Fruit fly (Drosophila melanogaster) whole organism, embryonic: Measurements from ENCODE around the gene CG46427.
A peak's percentile ranks its signal among the peaks of the same experiment; 100 is the strongest.

Source experiments
- Antp ChIP-seq: fragments of 200-800 bp; sonication (Bioruptor generic); optimal IDR thresholded peaks from 3 replicates; lab custom pipeline; 2016; ENCODE audit warnings: missing biosample characterization, missing genetic modification characterization
- Bdp1 ChIP-seq: fragments of 200-800 bp; sonication (Bioruptor generic); optimal IDR thresholded peaks from 3 replicates; lab custom pipeline; 2016; ENCODE audit warnings: missing biosample characterization, missing genetic modification characterization
- CG10209 ChIP-seq: fragments of 200-800 bp; sonication (Bioruptor generic); optimal IDR thresholded peaks from 3 replicates; lab custom pipeline; 2017; ENCODE audit warnings: missing biosample characterization, mild to moderate bottlenecking, missing genetic modification characterization, missing genetic modification reagents
- CG12659 ChIP-seq: fragments of 200-800 bp; sonication (Bioruptor generic); optimal IDR thresholded peaks from 3 replicates; lab custom pipeline; 2017; ENCODE audit warnings: mild to moderate bottlenecking, missing biosample characterization, missing genetic modification reagents, missing genetic modification characterization
- CG13624 ChIP-seq: fragments of 200-800 bp; sonication (Bioruptor generic); optimal IDR thresholded peaks from 2 replicates; lab custom pipeline; 2016; ENCODE audit warnings: missing biosample characterization, missing genetic modification characterization
- CG1602 ChIP-seq: fragments of 200-800 bp; sonication (Bioruptor generic); optimal IDR thresholded peaks from 3 replicates; lab custom pipeline; 2016; ENCODE audit warnings: missing biosample characterization, missing genetic modification characterization
- CG17802 ChIP-seq: fragments of 200-800 bp; sonication (Bioruptor generic); optimal IDR thresholded peaks from 2 replicates; lab custom pipeline; 2018; ENCODE audit warnings: missing biosample characterization, mild to moderate bottlenecking, missing genetic modification characterization, moderate library complexity
- CG18011 ChIP-seq: fragments of 200-800 bp; sonication (Bioruptor generic); optimal IDR thresholded peaks from 2 replicates; lab custom pipeline; 2017; ENCODE audit warnings: missing biosample characterization, missing genetic modification characterization, mild to moderate bottlenecking, moderate library complexity, missing genotype
- CG1832 ChIP-seq: fragments of 200-800 bp; sonication (Bioruptor generic); optimal IDR thresholded peaks from 2 replicates; lab custom pipeline; 2017; ENCODE audit warnings: missing biosample characterization, mild to moderate bottlenecking, missing genetic modification characterization, inconsistent platforms
- CG2116 ChIP-seq: fragments of 200-800 bp; sonication (Bioruptor generic); optimal IDR thresholded peaks from 3 replicates; lab custom pipeline; 2018; ENCODE audit warnings: missing biosample characterization, mild to moderate bottlenecking, missing genetic modification characterization
- CG2889 ChIP-seq: fragments of 200-800 bp; sonication (Bioruptor generic); IDR thresholded peaks from 3 replicates; pipeline ENCODE4 v1.3.6; 2022; ENCODE audit warnings: missing biosample characterization, missing genetic modification characterization
- CG33557 ChIP-seq: fragments of 200-800 bp; sonication (Bioruptor generic); optimal IDR thresholded peaks from 2 replicates; lab custom pipeline; 2019; ENCODE audit warnings: missing biosample characterization, mild to moderate bottlenecking, missing genetic modification characterization, moderate library complexity
- CG4282 ChIP-seq: fragments of 200-800 bp; sonication (Bioruptor generic); optimal IDR thresholded peaks from 2 replicates; lab custom pipeline; 2016; ENCODE audit warnings: missing biosample characterization, missing genetic modification characterization
- CG4360 ChIP-seq: fragments of 200-800 bp; sonication (Bioruptor generic); IDR thresholded peaks from 2 replicates; pipeline ENCODE4 v1.3.6; 2022; ENCODE audit warnings: missing biosample characterization, missing genetic modification characterization
- CG4707 ChIP-seq: fragments of 200-800 bp; sonication (Bioruptor generic); optimal IDR thresholded peaks from 2 replicates; lab custom pipeline; 2018; ENCODE audit warnings: missing biosample characterization, mild to moderate bottlenecking, missing genetic modification characterization, moderate library complexity
- CG5953 ChIP-seq: fragments of 200-800 bp; sonication (Bioruptor generic); IDR thresholded peaks from 2 replicates; pipeline ENCODE4 v1.3.6; 2022; ENCODE audit warnings: missing biosample characterization, missing genetic modification characterization
- CG7271 ChIP-seq: fragments of 200-800 bp; sonication (Bioruptor generic); optimal IDR thresholded peaks from 2 replicates; lab custom pipeline; 2018; ENCODE audit warnings: missing biosample characterization, mild to moderate bottlenecking, missing genetic modification characterization, moderate library complexity
- CG7963 ChIP-seq: fragments of 200-800 bp; sonication (Bioruptor generic); IDR thresholded peaks from 3 replicates; pipeline ENCODE4 v1.3.6; 2022; ENCODE audit warnings: missing biosample characterization, missing genetic modification characterization; ENCODE audit not compliant: partially characterized antibody
- CG9876 ChIP-seq: fragments of 200-800 bp; sonication (Bioruptor generic); optimal IDR thresholded peaks from 2 replicates; lab custom pipeline; 2016; ENCODE audit warnings: missing biosample characterization, missing genetic modification characterization
- Dek ChIP-seq: fragments of 200-800 bp; sonication (Bioruptor generic); optimal IDR thresholded peaks from 3 replicates; lab custom pipeline; 2019; ENCODE audit warnings: missing biosample characterization, mild to moderate bottlenecking, missing genetic modification characterization, moderate library complexity
- E2f1 ChIP-seq: fragments of 200-800 bp; sonication (Bioruptor generic); IDR thresholded peaks from 2 replicates; pipeline ENCODE4 v1.3.6; 2022; ENCODE audit warnings: missing biosample characterization, missing genetic modification characterization
- Max ChIP-seq: fragments of 200-800 bp; sonication (Bioruptor generic); optimal IDR thresholded peaks from 2 replicates; lab custom pipeline; 2016; ENCODE audit warnings: missing biosample characterization, mild to moderate bottlenecking, missing genetic modification characterization
- Neu2 ChIP-seq: fragments of 200-800 bp; sonication (Bioruptor generic); optimal IDR thresholded peaks from 3 replicates; lab custom pipeline; 2016; ENCODE audit warnings: missing biosample characterization, missing genetic modification characterization, borderline replicate concordance
- Optix ChIP-seq: fragments of 200-800 bp; sonication (Bioruptor generic); IDR thresholded peaks from 3 replicates; pipeline ENCODE4 v1.3.6; 2022; ENCODE audit warnings: missing biosample characterization, missing genetic modification characterization
- Side ChIP-seq: fragments of 200-800 bp; sonication (Bioruptor generic); optimal IDR thresholded peaks from 2 replicates; lab custom pipeline; 2016; ENCODE audit warnings: missing biosample characterization, missing genetic modification characterization
- Sin3A ChIP-seq: fragments of >200 bp; optimal IDR thresholded peaks from 2 replicates; lab custom pipeline; 2018
- Ssrp ChIP-seq: fragments of 200-800 bp; sonication (Bioruptor generic); optimal IDR thresholded peaks from 2 replicates; lab custom pipeline; 2018; ENCODE audit warnings: missing biosample characterization, mild to moderate bottlenecking, missing genetic modification characterization, moderate library complexity
- amos ChIP-seq: fragments of 200-800 bp; sonication (Bioruptor generic); IDR thresholded peaks from 2 replicates; pipeline ENCODE4 v1.3.6; 2022; ENCODE audit warnings: missing biosample characterization, missing genetic modification characterization; ENCODE audit not compliant: partially characterized antibody
- bab2 ChIP-seq: fragments of 200-800 bp; sonication (Bioruptor generic); optimal IDR thresholded peaks from 2 replicates; lab custom pipeline; 2016; ENCODE audit warnings: missing biosample characterization, missing genetic modification characterization
- cad ChIP-seq: fragments of >200 bp; optimal IDR thresholded peaks from 2 replicates; lab custom pipeline; 2017; ENCODE audit warnings: missing biosample characterization, missing genetic modification characterization
- chinmo ChIP-seq: fragments of 200-800 bp; sonication (Bioruptor generic); IDR thresholded peaks from 4 replicates; pipeline ENCODE4 v1.3.6; 2022; ENCODE audit warnings: missing biosample characterization, missing genetic modification characterization; ENCODE audit not compliant: partially characterized antibody
- danr ChIP-seq: fragments of 200-800 bp; sonication (Bioruptor generic); IDR thresholded peaks from 2 replicates; pipeline ENCODE4 v1.3.6; 2022; ENCODE audit warnings: missing biosample characterization, missing genetic modification characterization
- ems ChIP-seq: fragments of 200-800 bp; sonication (Bioruptor generic); optimal IDR thresholded peaks from 3 replicates; lab custom pipeline; 2016; ENCODE audit warnings: missing biosample characterization, missing genetic modification characterization
- exex ChIP-seq: fragments of 200-800 bp; sonication (Bioruptor generic); optimal IDR thresholded peaks from 4 replicates; lab custom pipeline; 2018; ENCODE audit warnings: missing biosample characterization, mild to moderate bottlenecking, missing genetic modification characterization, moderate library complexity
- gcm2 ChIP-seq: fragments of 200-800 bp; sonication (Bioruptor generic); optimal IDR thresholded peaks from 2 replicates; lab custom pipeline; 2016; ENCODE audit warnings: missing biosample characterization, missing genetic modification characterization
- gro ChIP-seq: fragments of 200-800 bp; sonication (Bioruptor generic); optimal IDR thresholded peaks from 2 replicates; lab custom pipeline; 2016; ENCODE audit warnings: missing biosample characterization, missing genetic modification characterization
- gt ChIP-seq: fragments of 200-800 bp; sonication (Bioruptor generic); IDR thresholded peaks from 2 replicates; pipeline ENCODE4 v1.3.6; 2022; ENCODE audit warnings: missing biosample characterization, missing genetic modification characterization
- h ChIP-seq: fragments of >200 bp; optimal IDR thresholded peaks from 2 replicates; lab custom pipeline; 2017
- lab ChIP-seq: fragments of 200-800 bp; sonication (Bioruptor generic); optimal IDR thresholded peaks from 3 replicates; lab custom pipeline; 2017; ENCODE audit warnings: missing biosample characterization, missing genetic modification characterization, mild to moderate bottlenecking, moderate library complexity, missing genetic modification reagents
- lola ChIP-seq, 3 experiments: fragments of >200 bp in 2 of 3; fragments of 200-800 bp in 1 of 3; sonication (Bioruptor generic) in 1 of 3; optimal IDR thresholded peaks; 2 replicates each; lab custom pipeline; 2017 to 2019; ENCODE audit warnings: missing biosample characterization in 3 of 3, missing genetic modification characterization in 3 of 3, mild to moderate bottlenecking in 1 of 3, moderate library complexity in 1 of 3
- oc ChIP-seq: fragments of 200-800 bp; sonication (Bioruptor generic); optimal IDR thresholded peaks from 2 replicates; lab custom pipeline; 2018; ENCODE audit warnings: missing biosample characterization, mild to moderate bottlenecking, missing genetic modification characterization, moderate library complexity
- odd ChIP-seq: fragments of 200-800 bp; sonication (Bioruptor generic); optimal IDR thresholded peaks from 2 replicates; lab custom pipeline; 2017; ENCODE audit warnings: missing biosample characterization, mild to moderate bottlenecking, missing genetic modification characterization
- org-1 ChIP-seq: fragments of 200-800 bp; sonication (Bioruptor generic); optimal IDR thresholded peaks from 2 replicates; lab custom pipeline; 2017; ENCODE audit warnings: missing biosample characterization, missing genetic modification characterization
- p53 ChIP-seq: fragments of 200-800 bp; sonication (Bioruptor generic); optimal IDR thresholded peaks from 2 replicates; lab custom pipeline; 2016; ENCODE audit warnings: missing biosample characterization, missing genetic modification characterization
- repo ChIP-seq: fragments of 200-800 bp; sonication (Bioruptor generic); optimal IDR thresholded peaks from 2 replicates; lab custom pipeline; 2016; ENCODE audit warnings: missing biosample characterization, missing genetic modification characterization
- scrt ChIP-seq: fragments of 200-800 bp; sonication (Bioruptor generic); optimal IDR thresholded peaks from 2 replicates; lab custom pipeline; 2018; ENCODE audit warnings: missing biosample characterization, mild to moderate bottlenecking, missing genetic modification characterization, moderate library complexity
- tin ChIP-seq: fragments of 200-800 bp; sonication (Bioruptor generic); optimal IDR thresholded peaks from 3 replicates; lab custom pipeline; 2016; ENCODE audit warnings: missing biosample characterization, missing genetic modification characterization
- trem ChIP-seq: fragments of 200-800 bp; optimal IDR thresholded peaks from 3 replicates; lab custom pipeline; 2019; ENCODE audit warnings: missing biosample characterization, mild to moderate bottlenecking, missing genetic modification characterization, moderate library complexity

Gene CG46427

DNA sequence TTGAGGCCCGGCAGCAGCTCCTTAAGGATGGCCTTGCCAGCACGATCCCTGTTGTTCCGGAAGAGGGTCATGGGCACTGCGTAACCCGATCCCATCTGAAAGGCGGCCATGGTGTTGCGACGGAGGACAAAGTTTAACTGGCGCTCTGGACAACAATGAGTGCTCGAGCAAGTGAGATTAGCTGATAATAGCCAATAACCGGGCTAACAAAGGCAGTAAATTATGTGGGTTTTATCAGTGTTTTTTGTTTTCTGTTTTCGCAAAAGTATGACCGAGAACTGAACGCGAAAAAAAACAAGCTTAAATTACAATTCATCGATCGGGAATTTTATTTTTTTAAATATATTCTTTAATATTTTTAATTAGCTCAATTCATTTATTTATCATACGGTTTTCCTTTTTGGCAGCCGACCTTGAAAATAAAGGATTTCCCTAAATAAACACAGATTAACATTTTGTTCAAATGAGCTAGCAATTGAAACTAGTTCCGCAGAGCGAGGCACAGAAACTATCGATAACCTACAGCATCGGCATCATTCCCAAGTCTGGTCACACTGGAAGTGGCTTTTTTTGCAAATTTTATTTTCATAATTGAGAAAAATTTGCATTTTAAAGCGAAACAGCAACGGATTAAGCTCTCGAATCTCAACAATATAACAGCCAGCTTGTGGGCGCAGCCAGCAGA is 25.5 kb downstream of the CG46427 start, which contains the start of the genes Dip-C and pps (continued):
- no peak for TF ChIP-seq CG13624
- no peak for TF ChIP-seq gcm2 (GFP tag; lab: Kevin White, UChicago)
- TF ChIP-seq CG5953 (GFP tag; lab: Robert Waterston, UW), result no peak
- no peak for TF ChIP-seq Ssrp (tag; lab: Kevin White, UChicago)
- TF ChIP-seq danr (GFP tag; lab: Robert Waterston, UW), result no peak
- no peak for TF ChIP-seq CG4707 (GFP tag; lab: Kevin White, UChicago)
- TF ChIP-seq scrt (GFP tag; lab: Kevin White, UChicago), result no peak
- TF ChIP-seq Side, result no peak
- no peak for TF ChIP-seq E2f1 (GFP tag; lab: Robert Waterston, UW)
- no peak for TF ChIP-seq gro
- TF ChIP-seq p53 (GFP tag; lab: Kevin White, UChicago), result no peak
- TF ChIP-seq lab, result no peak
- no peak for TF ChIP-seq CG4282 (GFP tag; lab: Kevin White, UChicago)
- TF ChIP-seq oc (tag; lab: Kevin White, UChicago), result no peak
- no peak for TF ChIP-seq CG1602
- TF ChIP-seq CG4360 (GFP tag; lab: Robert Waterston, UW), result no peak
- TF ChIP-seq amos (GFP tag; lab: Robert Waterston, UW), result peak; percentile 82
- no peak for TF ChIP-seq CG2889 (GFP tag; lab: Robert Waterston, UW)
- peak; percentile 61 for TF ChIP-seq Sin3A

dm6 chr3R:12411449-12411848 is 27.5 kb downstream of the CG46427 start:
- no peak for TF ChIP-seq chinmo (GFP tag; lab: Robert Waterston, UW)
- TF ChIP-seq CG1832 (GFP tag; lab: Kevin White, UChicago), result no peak
- TF ChIP-seq CG33557 (GFP tag; lab: Kevin White, UChicago), result no peak
- no peak for TF ChIP-seq repo (GFP tag; lab: Kevin White, UChicago)
- TF ChIP-seq gt (GFP tag; lab: Robert Waterston, UW), result no peak
- peak; percentile 59 for TF ChIP-seq exex
- no peak for TF ChIP-seq CG2116 (GFP tag; lab: Kevin White, UChicago)
- TF ChIP-seq, all 482 proteins: peak for 1

DNA sequence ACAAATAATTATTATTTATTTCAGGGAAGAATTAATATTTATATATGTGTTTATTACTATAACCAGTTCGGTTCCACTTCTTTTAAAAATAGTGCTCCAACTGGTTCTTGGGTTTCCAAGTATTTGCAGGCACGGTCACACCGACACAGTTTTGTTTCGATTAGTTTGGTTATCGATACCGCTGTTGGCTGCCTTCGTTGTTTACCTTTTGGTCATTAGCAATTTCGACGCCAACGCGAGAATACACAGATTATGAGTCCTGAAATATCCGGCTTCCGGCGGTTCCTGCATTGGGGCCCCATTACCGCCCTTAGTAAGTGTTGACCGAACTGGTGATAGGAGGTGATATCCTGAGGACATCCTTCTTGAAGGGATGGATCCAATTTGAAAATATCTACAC is 30.8 kb downstream of the CG46427 start, which contains the start of gene CG5196:
TSS of gene CG5196 (plus strand) at position 157 of the 400 bp plus-strand sequence.
- TF ChIP-seq lola (GFP tag; optimal IDR thresholded peaks at IDR 0.05; lab: Kevin White, UChicago), result no peak
- TF ChIP-seq CG12659 (GFP tag; lab: Kevin White, UChicago), result peak; percentile 78
- TF ChIP-seq Max (GFP tag; lab: Kevin White, UChicago), result peak; percentile 4
- no peak for TF ChIP-seq cad (GFP tag; lab: Kevin White, UChicago)
- no peak for TF ChIP-seq bab2
- TF ChIP-seq Side, result no peak
- no peak for TF ChIP-seq Neu2 (GFP tag; lab: Kevin White, UChicago)
- peak; percentile 55; the same call in 2 of the 3 replicates for TF ChIP-seq CG7963 (GFP tag; lab: Robert Waterston, UW)
- TF ChIP-seq Optix (GFP tag; lab: Robert Waterston, UW), result no peak
- no peak for TF ChIP-seq h
- no peak for TF ChIP-seq CG17802 (tag; lab: Kevin White, UChicago)
- no peak for TF ChIP-seq CG10209 (GFP tag; lab: Kevin White, UChicago)
- no peak for TF ChIP-seq org-1
- TF ChIP-seq CG7271 (tag; lab: Kevin White, UChicago), result no peak
- no peak for TF ChIP-seq tin
- TF ChIP-seq Bdp1 (GFP tag; lab: Kevin White, UChicago), result no peak
- TF ChIP-seq odd (GFP tag; lab: Kevin White, UChicago), result no peak
- no peak for TF ChIP-seq CG18011
- TF ChIP-seq CG9876 (GFP tag; lab: Kevin White, UChicago), result no peak
- no peak for TF ChIP-seq Antp (GFP tag; lab: Kevin White, UChicago)
- peak; percentile 43 for TF ChIP-seq Dek (tag; lab: Kevin White, UChicago)
- no peak for TF ChIP-seq ems (GFP tag; lab: Kevin White, UChicago)
- TF ChIP-seq trem, result peak; percentile 76
